Worm (Caenorhabditis elegans) whole organism, L2 larva: Measurements from ENCODE around the gene C25F9.16.

Experiments used
- C34F6.9 ChIP-seq: fragments of 150-350 bp; optimal IDR thresholded peaks from 2 replicates; lab custom pipeline; 2014; ENCODE audit warnings: missing biosample characterization, missing genetic modification characterization
- R02D3.7 ChIP-seq: fragments of 150-350 bp; optimal IDR thresholded peaks from 2 replicates; lab custom pipeline; 2014; ENCODE audit warnings: missing biosample characterization, missing genetic modification characterization
- Y55F3AM.14 ChIP-seq: fragments of 200-800 bp; sonication (Bioruptor generic); optimal IDR thresholded peaks from 2 replicates; lab custom pipeline; 2018; ENCODE audit warnings: mild to moderate bottlenecking, missing genetic modification characterization, missing compliant biosample characterization
- alr-1 ChIP-seq: fragments of 150-350 bp; optimal IDR thresholded peaks from 2 replicates; lab custom pipeline; 2014; ENCODE audit warnings: missing biosample characterization, missing genetic modification characterization
- aly-2 ChIP-seq: fragments of 150-350 bp; optimal IDR thresholded peaks from 2 replicates; lab custom pipeline; 2014; ENCODE audit warnings: missing biosample characterization, missing genetic modification characterization
- ceh-16 ChIP-seq: fragments of 150-350 bp; optimal IDR thresholded peaks from 2 replicates; lab custom pipeline; 2014; ENCODE audit warnings: missing biosample characterization, missing genetic modification characterization
- ceh-82 ChIP-seq: fragments of 150-350 bp; optimal IDR thresholded peaks from 2 replicates; lab custom pipeline; 2014; ENCODE audit warnings: missing biosample characterization, missing genetic modification characterization
- crh-2 ChIP-seq: sonication (generic microtip); optimal IDR thresholded peaks from 2 replicates; lab custom pipeline; 2017; ENCODE audit warnings: missing biosample characterization, missing genetic modification characterization
- egl-27 ChIP-seq: sonication (generic microtip); optimal IDR thresholded peaks from 3 replicates; lab custom pipeline; 2017; ENCODE audit warnings: missing biosample characterization, missing genetic modification reagents, missing genetic modification characterization
- fos-1 ChIP-seq: fragments of 150-350 bp; optimal IDR thresholded peaks from 2 replicates; lab custom pipeline; 2014; ENCODE audit warnings: missing biosample characterization, missing genetic modification characterization
- gmeb-1 ChIP-seq: fragments of 150-350 bp; optimal IDR thresholded peaks from 2 replicates; lab custom pipeline; 2014; ENCODE audit warnings: missing biosample characterization, missing genetic modification characterization
- lin-11 ChIP-seq: fragments of 150-350 bp; sonication (generic microtip); optimal IDR thresholded peaks from 2 replicates; lab custom pipeline; 2014; ENCODE audit warnings: missing biosample characterization, missing genetic modification characterization, inconsistent platforms, mixed read lengths
- lin-13 ChIP-seq: fragments of 150-350 bp; optimal IDR thresholded peaks from 2 replicates; lab custom pipeline; 2014; ENCODE audit warnings: missing biosample characterization, missing genetic modification reagents, missing genetic modification characterization
- lin-39 ChIP-seq: fragments of 150-350 bp; optimal IDR thresholded peaks from 2 replicates; lab custom pipeline; 2014; ENCODE audit warnings: missing biosample characterization, missing genetic modification reagents, missing genetic modification characterization
- lsy-2 ChIP-seq, 2 experiments: fragments of 150-350 bp in 1 of 2; sonication (generic microtip) in 1 of 2; optimal IDR thresholded peaks; 2 replicates each; lab custom pipeline; 2014 to 2017; ENCODE audit warnings: missing biosample characterization in 2 of 2, missing genetic modification characterization in 2 of 2
- mab-5 ChIP-seq: fragments of 150-350 bp; optimal IDR thresholded peaks from 2 replicates; lab custom pipeline; 2014; ENCODE audit warnings: missing biosample characterization, missing genetic modification characterization
- mbf-1 ChIP-seq: sonication (generic microtip); optimal IDR thresholded peaks from 2 replicates; lab custom pipeline; 2017; ENCODE audit warnings: missing biosample characterization, missing genetic modification characterization
- mdl-1 ChIP-seq, 2 experiments: fragments of 150-350 bp in 1 of 2; sonication (generic microtip) in 1 of 2; optimal IDR thresholded peaks; 2 replicates each; lab custom pipeline; 2017; ENCODE audit warnings: missing biosample characterization in 2 of 2, missing genetic modification characterization in 2 of 2
- nhr-10 ChIP-seq: sonication (generic microtip); optimal IDR thresholded peaks from 2 replicates; lab custom pipeline; 2017; ENCODE audit warnings: missing biosample characterization, missing genetic modification characterization
- nhr-11 ChIP-seq: fragments of 150-350 bp; optimal IDR thresholded peaks from 2 replicates; lab custom pipeline; 2014; ENCODE audit warnings: missing biosample characterization, missing genetic modification characterization
- nhr-12 ChIP-seq: fragments of 150-350 bp; optimal IDR thresholded peaks from 2 replicates; lab custom pipeline; 2014; ENCODE audit warnings: missing biosample characterization, missing genetic modification characterization
- nhr-129 ChIP-seq: fragments of 150-350 bp; optimal IDR thresholded peaks from 2 replicates; lab custom pipeline; 2014; ENCODE audit warnings: missing biosample characterization, missing genetic modification characterization
- nhr-21 ChIP-seq: fragments of 150-350 bp; optimal IDR thresholded peaks from 2 replicates; lab custom pipeline; 2014; ENCODE audit warnings: missing biosample characterization, missing genetic modification characterization
- nhr-237 ChIP-seq: fragments of 150-350 bp; optimal IDR thresholded peaks from 2 replicates; lab custom pipeline; 2014; ENCODE audit warnings: missing biosample characterization, missing genetic modification characterization
- nhr-25 ChIP-seq: fragments of 150-350 bp; sonication (generic microtip); optimal IDR thresholded peaks from 3 replicates; lab custom pipeline; 2014; ENCODE audit warnings: missing biosample characterization, missing genetic modification characterization
- nhr-6 ChIP-seq: fragments of 150-350 bp; optimal IDR thresholded peaks from 2 replicates; lab custom pipeline; 2014; ENCODE audit warnings: missing biosample characterization, missing genetic modification characterization
- peb-1 ChIP-seq: fragments of 150-350 bp; optimal IDR thresholded peaks from 2 replicates; lab custom pipeline; 2014; ENCODE audit warnings: missing biosample characterization, missing genetic modification characterization
- skn-1 ChIP-seq: sonication (generic microtip); optimal IDR thresholded peaks from 2 replicates; lab custom pipeline; 2017; ENCODE audit warnings: missing biosample characterization, missing genetic modification characterization
- sma-3 ChIP-seq: sonication (generic microtip); optimal IDR thresholded peaks from 2 replicates; lab custom pipeline; 2016; ENCODE audit warnings: missing genetic modification reagents, missing genetic modification characterization, missing compliant biosample characterization
- snpc-4 ChIP-seq: fragments of 150-350 bp; optimal IDR thresholded peaks from 2 replicates; lab custom pipeline; 2014; ENCODE audit warnings: missing biosample characterization, missing genetic modification characterization
- unc-39 ChIP-seq: fragments of 150-350 bp; optimal IDR thresholded peaks from 2 replicates; lab custom pipeline; 2014; ENCODE audit warnings: missing biosample characterization, missing genetic modification characterization
- unc-55 ChIP-seq: fragments of 150-350 bp; sonication (generic microtip); optimal IDR thresholded peaks from 3 replicates; lab custom pipeline; 2014; ENCODE audit warnings: missing biosample characterization, missing genetic modification reagents, missing genetic modification characterization
- ztf-1 ChIP-seq: fragments of 200-800 bp; sonication (Bioruptor generic); conservative IDR thresholded peaks from 2 replicates; pipeline ENCODE4 v1.3.6; 2022; ENCODE audit warnings: missing genetic modification characterization, missing compliant biosample characterization
- ztf-4 ChIP-seq: fragments of 150-350 bp; optimal IDR thresholded peaks from 2 replicates; lab custom pipeline; 2014; ENCODE audit warnings: missing biosample characterization, missing genetic modification characterization

Gene C25F9.16

ce11 chrV:19433806-19434437 lies at the start of gene C25F9.16:
TSS of gene C25F9.16 (plus strand) at chrV:19434387.
- no peak for TF ChIP-seq lin-11
- TF ChIP-seq fos-1 (tag; lab: Kevin White, UChicago): peak; percentile 10
- no peak for TF ChIP-seq C34F6.9 (tag; lab: Kevin White, UChicago)
- no peak for TF ChIP-seq snpc-4 (tag; lab: Kevin White, UChicago)

- TF ChIP-seq ceh-82 (no peak), unc-55 (GFP tag; lab: Kevin White, UChicago) (no peak), ztf-4 (tag; lab: Kevin White, UChicago) (no peak), nhr-6 (no peak)
Observed at ce11 chrV:19390029-19390428, 44.2 kb upstream of the C25F9.16 start, which contains the start of gene slcr-46.2. TSS of gene slcr-46.2 (minus strand) at chrV:19390129.

DNA sequence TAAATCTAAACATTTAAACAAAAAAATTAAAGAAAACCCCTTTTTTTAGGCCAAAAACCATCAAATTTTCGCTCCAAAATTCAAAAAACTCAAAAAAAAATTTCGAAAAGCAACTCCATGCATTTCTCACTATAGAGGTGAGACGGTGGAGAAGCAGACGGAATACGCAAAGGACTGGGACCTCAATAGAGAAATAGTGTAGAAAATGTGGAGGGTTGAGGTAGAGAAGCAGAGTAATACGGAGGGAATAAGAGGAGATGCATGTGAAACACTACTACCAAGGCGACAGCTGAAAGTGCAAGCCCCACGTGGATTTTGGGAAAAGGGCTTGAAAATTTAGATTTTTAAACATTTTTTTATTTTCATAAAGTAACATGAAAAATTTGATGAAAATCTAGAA lies 42.9 kb upstream of the C25F9.16 start:
- peak; percentile 20 for TF ChIP-seq C34F6.9 (tag; lab: Kevin White, UChicago)
- TF ChIP-seq unc-39 (tag; lab: Kevin White, UChicago): no peak
- TF ChIP-seq lin-11: no peak
- peak; percentile 10 for TF ChIP-seq nhr-129
- TF ChIP-seq ztf-1 (GFP tag; lab: Robert Waterston, UW): no peak
- no peak for TF ChIP-seq peb-1 (tag; lab: Kevin White, UChicago)
- TF ChIP-seq unc-55 (GFP tag; lab: Kevin White, UChicago): peak; percentile 57
- TF ChIP-seq crh-2: peak; percentile 14
- peak in 1 of 2 experiments; percentile 33 for TF ChIP-seq lsy-2 (tag; optimal IDR thresholded peaks at IDR 0.05; lab: Kevin White, UChicago)

- no peak for TF ChIP-seq egl-27 (tag; lab: Kevin White, UChicago)
- TF ChIP-seq nhr-12: no peak
- no peak for TF ChIP-seq Y55F3AM.14 (GFP tag; lab: Kevin White, UChicago)
- TF ChIP-seq crh-2: no peak
- TF ChIP-seq nhr-6: no peak
- no peak for TF ChIP-seq nhr-237 (tag; lab: Kevin White, UChicago)
- TF ChIP-seq sma-3 (GFP tag; lab: Kevin White, UChicago): no peak
- TF ChIP-seq skn-1 (tag; lab: Kevin White, UChicago): no peak
- TF ChIP-seq lin-11: no peak
- TF ChIP-seq unc-39 (tag; lab: Kevin White, UChicago): no peak
- no peak for TF ChIP-seq fos-1 (tag; lab: Kevin White, UChicago)
- TF ChIP-seq alr-1 (tag; lab: Kevin White, UChicago): no peak
- no peak for TF ChIP-seq nhr-25 (tag; lab: Kevin White, UChicago)
- no peak for TF ChIP-seq ceh-82
- TF ChIP-seq ceh-16 (tag; lab: Kevin White, UChicago): no peak
- no peak for TF ChIP-seq unc-55 (GFP tag; lab: Kevin White, UChicago)
- TF ChIP-seq lin-39: no peak
- TF ChIP-seq, all 48 proteins: peak for 0
Observed at ce11 chrV:19394750-19395149, 39.4 kb upstream of the C25F9.16 start, which contains the start of gene C25F9.8. TSS of gene C25F9.8 (plus strand) at chrV:19395050.

- TF ChIP-seq nhr-10 (tag; lab: Kevin White, UChicago): no peak
- TF ChIP-seq ceh-16 (tag; lab: Kevin White, UChicago): no peak
- TF ChIP-seq ceh-82: no peak
- TF ChIP-seq mbf-1: no peak
- TF ChIP-seq nhr-237 (tag; lab: Kevin White, UChicago): no peak
- TF ChIP-seq nhr-21 (tag; lab: Kevin White, UChicago): no peak
- TF ChIP-seq snpc-4 (tag; lab: Kevin White, UChicago): no peak
- no peak for TF ChIP-seq lin-39
- no peak for TF ChIP-seq aly-2 (tag; lab: Kevin White, UChicago)
- TF ChIP-seq nhr-11 (tag; lab: Kevin White, UChicago): no peak
- no peak for TF ChIP-seq crh-2
- TF ChIP-seq mab-5 (tag; lab: Kevin White, UChicago): no peak
Observed at ce11 chrV:19396576-19397313, 37.4 kb upstream of the C25F9.16 start.

DNA sequence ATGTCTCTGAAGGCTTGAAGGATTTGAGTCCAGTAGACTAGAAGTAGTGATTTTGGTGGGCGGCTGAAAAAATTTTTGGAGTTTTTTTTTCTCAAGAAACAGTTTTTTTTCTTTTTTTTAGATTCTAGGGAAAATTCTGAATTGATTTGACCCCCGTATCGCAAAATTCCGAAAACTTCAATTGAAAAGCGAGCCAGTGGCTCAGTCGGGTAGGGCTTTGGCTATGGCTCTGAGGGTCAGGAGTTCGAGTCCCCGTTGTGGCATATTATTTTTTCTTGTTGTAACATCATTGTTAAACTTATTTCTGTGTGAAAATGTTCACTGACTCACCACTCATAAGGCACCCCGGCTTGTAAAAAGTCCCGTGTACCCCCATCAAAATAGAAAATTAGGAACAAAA lies 35.8 kb upstream of the C25F9.16 start:
- TF ChIP-seq mbf-1 (no peak), mab-5 (tag; lab: Kevin White, UChicago) (no peak), C34F6.9 (tag; lab: Kevin White, UChicago) (no peak), nhr-21 (tag; lab: Kevin White, UChicago) (no peak), mdl-1 (tag; optimal IDR thresholded peaks at IDR 0.05; lab: Kevin White, UChicago) (no peak), egl-27 (tag; lab: Kevin White, UChicago) (no peak), lin-13 (GFP tag; lab: Kevin White, UChicago) (no peak), aly-2 (tag; lab: Kevin White, UChicago) (no peak), alr-1 (tag; lab: Kevin White, UChicago) (no peak), ztf-1 (GFP tag; lab: Robert Waterston, UW) (no peak), unc-55 (GFP tag; lab: Kevin White, UChicago) (no peak), crh-2 (no peak), gmeb-1 (tag; lab: Kevin White, UChicago) (no peak), R02D3.7 (tag; lab: Kevin White, UChicago) (no peak)
